Fruit fly (Drosophila melanogaster) whole organism, embryonic: Measurements from ENCODE around the gene Alg12.

Experiments used
- Adf1 ChIP-seq: fragments of 200-800 bp; sonication (Bioruptor generic); IDR thresholded peaks from 2 replicates; pipeline ENCODE4 v1.3.6; 2022; ENCODE audit warnings: missing biosample characterization, missing genetic modification characterization
- B-H2 ChIP-seq: fragments of 200-800 bp; sonication (Bioruptor generic); optimal IDR thresholded peaks from 2 replicates; lab custom pipeline; 2018; ENCODE audit warnings: missing biosample characterization, mild to moderate bottlenecking, missing genetic modification characterization
- Bteb2 ChIP-seq: fragments of 200-800 bp; sonication (Bioruptor generic); optimal IDR thresholded peaks from 2 replicates; lab custom pipeline; 2016; ENCODE audit warnings: missing biosample characterization, missing genetic modification characterization
- CG10543 ChIP-seq: fragments of 200-800 bp; sonication (Bioruptor generic); optimal IDR thresholded peaks from 3 replicates; lab custom pipeline; 2017; ENCODE audit warnings: missing biosample characterization, mild to moderate bottlenecking, missing genetic modification characterization, moderate library complexity
- CG11398 ChIP-seq: fragments of 200-800 bp; sonication (Bioruptor generic); optimal IDR thresholded peaks from 2 replicates; lab custom pipeline; 2016; ENCODE audit warnings: missing biosample characterization, missing genetic modification characterization
- CG12659 ChIP-seq: fragments of 200-800 bp; sonication (Bioruptor generic); optimal IDR thresholded peaks from 3 replicates; lab custom pipeline; 2017; ENCODE audit warnings: mild to moderate bottlenecking, missing biosample characterization, missing genetic modification reagents, missing genetic modification characterization
- CG13123 ChIP-seq: fragments of 200-800 bp; sonication (Bioruptor generic); optimal IDR thresholded peaks from 2 replicates; lab custom pipeline; 2016; ENCODE audit warnings: missing biosample characterization, missing genetic modification characterization
- CG13287 ChIP-seq: fragments of 200-800 bp; sonication (Bioruptor generic); IDR thresholded peaks from 2 replicates; pipeline ENCODE4 v1.3.6; 2022; ENCODE audit warnings: missing biosample characterization, missing genetic modification characterization; ENCODE audit not compliant: partially characterized antibody
- CG15011 ChIP-seq: fragments of 200-800 bp; sonication (Bioruptor generic); optimal IDR thresholded peaks from 3 replicates; lab custom pipeline; 2018; ENCODE audit warnings: missing biosample characterization, mild to moderate bottlenecking, missing genetic modification characterization
- CG15269 ChIP-seq: fragments of 200-800 bp; sonication (Bioruptor generic); optimal IDR thresholded peaks from 2 replicates; lab custom pipeline; 2018; ENCODE audit warnings: missing biosample characterization, mild to moderate bottlenecking, missing genetic modification characterization, moderate library complexity
- CG15514 ChIP-seq: fragments of 200-800 bp; sonication (Bioruptor generic); optimal IDR thresholded peaks from 3 replicates; lab custom pipeline; 2017; ENCODE audit warnings: missing biosample characterization, missing genetic modification characterization, mild to moderate bottlenecking, moderate library complexity, missing genetic modification reagents
- CG31441 ChIP-seq: fragments of 200-800 bp; sonication (Bioruptor generic); IDR thresholded peaks from 2 replicates; pipeline ENCODE4 v1.3.6; 2022; ENCODE audit warnings: missing biosample characterization, missing genetic modification characterization
- CG3281 ChIP-seq: fragments of 200-800 bp; sonication (Bioruptor generic); optimal IDR thresholded peaks from 3 replicates; lab custom pipeline; 2017; ENCODE audit warnings: missing biosample characterization, mild to moderate bottlenecking, missing genetic modification characterization
- CG34422 ChIP-seq: fragments of 200-800 bp; sonication (Bioruptor generic); IDR thresholded peaks from 3 replicates; pipeline ENCODE4 v1.3.6; 2022; ENCODE audit warnings: missing biosample characterization, missing genetic modification characterization
- CG3995 ChIP-seq: fragments of 200-800 bp; sonication (Bioruptor generic); optimal IDR thresholded peaks from 3 replicates; lab custom pipeline; 2016; ENCODE audit warnings: missing biosample characterization, missing genetic modification characterization
- CG4282 ChIP-seq: fragments of 200-800 bp; sonication (Bioruptor generic); optimal IDR thresholded peaks from 2 replicates; lab custom pipeline; 2016; ENCODE audit warnings: missing biosample characterization, missing genetic modification characterization
- CG43689 ChIP-seq: fragments of 200-800 bp; sonication (Bioruptor generic); IDR thresholded peaks from 2 replicates; pipeline ENCODE4 v1.3.6; 2022; ENCODE audit warnings: missing biosample characterization, missing genetic modification characterization
- CG6683 ChIP-seq: fragments of 200-800 bp; sonication (Bioruptor generic); optimal IDR thresholded peaks from 2 replicates; lab custom pipeline; 2017; ENCODE audit warnings: missing biosample characterization, mild to moderate bottlenecking, missing genetic modification characterization, missing genetic modification reagents
- CG8478 ChIP-seq: fragments of >200 bp; optimal IDR thresholded peaks from 2 replicates; lab custom pipeline; 2018
- D ChIP-seq, 2 experiments: fragments of 200-800 bp in 1 of 2; fragments of >200 bp in 1 of 2; sonication (Bioruptor generic) in 1 of 2; optimal IDR thresholded peaks; 2 replicates in 1 of 2; 3 replicates in 1 of 2; lab custom pipeline; 2017; ENCODE audit warnings: mild to moderate bottlenecking in 1 of 2, missing biosample characterization in 1 of 2, missing genetic modification characterization in 1 of 2, missing genetic modification reagents in 1 of 2
- Ets65A ChIP-seq: fragments of 200-800 bp; sonication (Bioruptor generic); peaks from one replicate; lab custom pipeline; 2016; ENCODE audit warnings: missing biosample characterization, missing genetic modification characterization
- HLH4C ChIP-seq: fragments of 200-800 bp; sonication (Bioruptor generic); IDR thresholded peaks from 3 replicates; pipeline ENCODE4 v1.3.6; 2022; ENCODE audit warnings: missing biosample characterization, missing genetic modification characterization; ENCODE audit not compliant: partially characterized antibody
- Hand ChIP-seq: fragments of 200-800 bp; sonication (Bioruptor generic); optimal IDR thresholded peaks from 2 replicates; lab custom pipeline; 2017; ENCODE audit warnings: mild to moderate bottlenecking, missing biosample characterization, missing genetic modification reagents, missing genetic modification characterization
- HmgZ ChIP-seq: fragments of 200-800 bp; sonication (Bioruptor generic); optimal IDR thresholded peaks from 2 replicates; lab custom pipeline; 2018; ENCODE audit warnings: missing biosample characterization, mild to moderate bottlenecking, missing genetic modification characterization
- Hr3 ChIP-seq: fragments of 200-800 bp; sonication (Bioruptor generic); optimal IDR thresholded peaks from 3 replicates; lab custom pipeline; 2016; ENCODE audit warnings: missing biosample characterization, missing genetic modification characterization
- Lpt ChIP-seq: fragments of >200 bp; optimal IDR thresholded peaks from 2 replicates; lab custom pipeline; 2018; ENCODE audit warnings: missing biosample characterization, missing genetic modification characterization
- MESR4 ChIP-seq: fragments of 200-800 bp; sonication (Bioruptor generic); optimal IDR thresholded peaks from 2 replicates; lab custom pipeline; 2018; ENCODE audit warnings: missing biosample characterization, mild to moderate bottlenecking, missing genetic modification characterization, moderate library complexity
- MTF-1 ChIP-seq: fragments of 200-800 bp; sonication (Bioruptor generic); optimal IDR thresholded peaks from 2 replicates; lab custom pipeline; 2018; ENCODE audit warnings: missing biosample characterization, mild to moderate bottlenecking, missing genetic modification characterization, borderline replicate concordance
- Med ChIP-seq: fragments of 200-800 bp; sonication (Bioruptor generic); peaks from one replicate; lab custom pipeline; 2016; ENCODE audit warnings: missing biosample characterization, missing genetic modification characterization, mild to moderate bottlenecking, inconsistent platforms, moderate library complexity
- Ptx1 ChIP-seq: fragments of 200-800 bp; sonication (Bioruptor generic); IDR thresholded peaks from 2 replicates; pipeline ENCODE4 v1.3.6; 2022; ENCODE audit warnings: missing biosample characterization, missing genetic modification characterization
- Ravus ChIP-seq: fragments of 200-800 bp; sonication (Bioruptor generic); IDR thresholded peaks from 2 replicates; pipeline ENCODE4 v1.3.6; 2022; ENCODE audit warnings: missing biosample characterization, missing genetic modification characterization
- amos ChIP-seq: fragments of 200-800 bp; sonication (Bioruptor generic); IDR thresholded peaks from 2 replicates; pipeline ENCODE4 v1.3.6; 2022; ENCODE audit warnings: missing biosample characterization, missing genetic modification characterization; ENCODE audit not compliant: partially characterized antibody
- caup ChIP-seq: fragments of 200-800 bp; sonication (Bioruptor generic); optimal IDR thresholded peaks from 3 replicates; lab custom pipeline; 2017; ENCODE audit warnings: missing biosample characterization, mild to moderate bottlenecking, missing genetic modification characterization, moderate library complexity; ENCODE audit not compliant: severe bottlenecking
- crol ChIP-seq: fragments of 200-800 bp; sonication (Bioruptor generic); IDR thresholded peaks from 2 replicates; pipeline ENCODE4 v1.3.6; 2022; ENCODE audit warnings: missing biosample characterization, missing genetic modification characterization
- dmrt99B ChIP-seq: fragments of 200-800 bp; sonication (Bioruptor generic); optimal IDR thresholded peaks from 2 replicates; lab custom pipeline; 2018; ENCODE audit warnings: missing biosample characterization, mild to moderate bottlenecking, missing genetic modification characterization, moderate library complexity
- esg ChIP-seq: fragments of 200-800 bp; sonication (Bioruptor generic); conservative IDR thresholded peaks from 2 replicates; pipeline ENCODE4 v1.3.6; 2022; ENCODE audit warnings: missing biosample characterization, missing genetic modification characterization
- insv ChIP-seq, 2 experiments: fragments of 200-800 bp; sonication (Bioruptor generic); optimal IDR thresholded peaks; 3 replicates each; lab custom pipeline; 2016 to 2018; ENCODE audit warnings: missing biosample characterization in 2 of 2, missing genetic modification characterization in 2 of 2
- inv ChIP-seq: fragments of 200-800 bp; sonication (Bioruptor generic); IDR thresholded peaks from 2 replicates; pipeline ENCODE4 v1.3.6; 2022; ENCODE audit warnings: missing biosample characterization, missing genetic modification characterization; ENCODE audit not compliant: partially characterized antibody
- ken ChIP-seq: fragments of 200-800 bp; sonication (Bioruptor generic); IDR thresholded peaks from 3 replicates; pipeline ENCODE4 v1.3.6; 2022; ENCODE audit warnings: missing biosample characterization, missing genetic modification characterization
- klu ChIP-seq: fragments of 200-800 bp; sonication (Bioruptor generic); IDR thresholded peaks from 2 replicates; pipeline ENCODE4 v1.3.6; 2022; ENCODE audit warnings: missing biosample characterization, missing genetic modification characterization
- knrl ChIP-seq: fragments of 200-800 bp; sonication (Bioruptor generic); IDR thresholded peaks from 3 replicates; pipeline ENCODE4 v1.3.6; 2022; ENCODE audit warnings: missing biosample characterization, missing genetic modification characterization; ENCODE audit not compliant: partially characterized antibody
- lov ChIP-seq, 2 experiments: fragments of 200-800 bp in 1 of 2; fragments of >200 bp in 1 of 2; sonication (Bioruptor generic) in 1 of 2; IDR thresholded peaks in 1 of 2; optimal IDR thresholded peaks in 1 of 2; 2 replicates in 1 of 2; 3 replicates in 1 of 2; pipeline versions ENCODE4 v1.3.6 to Lab custom; 2017 to 2022; ENCODE audit warnings: missing biosample characterization in 1 of 2, missing genetic modification characterization in 1 of 2
- onecut ChIP-seq: fragments of 200-800 bp; sonication (Bioruptor generic); IDR thresholded peaks from 2 replicates; pipeline ENCODE4 v1.3.6; 2022; ENCODE audit warnings: missing biosample characterization, missing genetic modification characterization
- pita ChIP-seq: fragments of 200-800 bp; sonication (Bioruptor generic); optimal IDR thresholded peaks from 2 replicates; lab custom pipeline; 2017; ENCODE audit warnings: missing biosample characterization, mild to moderate bottlenecking, missing genetic modification characterization
- pzg ChIP-seq: fragments of 200-800 bp; sonication (Bioruptor generic); optimal IDR thresholded peaks from 3 replicates; lab custom pipeline; 2018; ENCODE audit warnings: missing biosample characterization, mild to moderate bottlenecking, missing genetic modification characterization, moderate library complexity
- sug ChIP-seq: fragments of 200-800 bp; optimal IDR thresholded peaks from 2 replicates; lab custom pipeline; 2019; ENCODE audit warnings: missing biosample characterization, mild to moderate bottlenecking, missing genetic modification characterization, moderate library complexity
- tna ChIP-seq: fragments of 200-800 bp; sonication (Bioruptor generic); IDR thresholded peaks from 2 replicates; pipeline ENCODE4 v1.3.6; 2022; ENCODE audit warnings: missing biosample characterization, missing genetic modification characterization; ENCODE audit not compliant: partially characterized antibody

The Alg12 gene

dm6 chr3R:9784341-9785062 lies 28.2 kb downstream of the Alg12 start, which contains the start of the genes MtnA and CG8500 (continued):
- TF ChIP-seq Hand (GFP tag; lab: Kevin White, UChicago) (peak; percentile 4), knrl (peak; percentile 19; the same call in 1 of the 3 replicates), CG3995 (GFP tag; lab: Kevin White, UChicago) (no peak), MTF-1 (GFP tag; lab: Kevin White, UChicago) (peak; percentile 100), pzg (GFP tag; lab: Kevin White, UChicago) (peak; percentile 67), HLH4C (GFP tag; lab: Robert Waterston, UW) (0 out of 3 replicates have a peak, but pooled peaks have one; percentile 24), Ptx1 (GFP tag; lab: Robert Waterston, UW) (0 out of 2 replicates have a peak, but pooled peaks have one; percentile 12), CG12659 (peak; percentile 20), amos (GFP tag; lab: Robert Waterston, UW) (peak; percentile 44; the same call in 1 of the 2 replicates), esg (GFP tag; lab: Robert Waterston, UW) (no peak), tna (GFP tag; lab: Robert Waterston, UW) (peak; percentile 19; the same call in 1 of the 2 replicates), pita (GFP tag; lab: Kevin White, UChicago) (peak; percentile 54), CG3281 (peak; percentile 8), Bteb2 (GFP tag; lab: Kevin White, UChicago) (no peak), Hr3 (GFP tag; lab: Kevin White, UChicago) (no peak), dmrt99B (tag; lab: Kevin White, UChicago) (no peak), inv (peak; percentile 28; the same call in 1 of the 2 replicates), onecut (GFP tag; lab: Robert Waterston, UW) (peak; percentile 87), CG13123 (GFP tag; lab: Kevin White, UChicago) (no peak), CG8478 (lab: Kevin White, UChicago) (no peak), Ets65A (GFP tag; lab: Kevin White, UChicago) (peak; percentile 77), sug (peak; percentile 40), CG31441 (no peak), caup (GFP tag; lab: Kevin White, UChicago) (peak; percentile 13), CG34422 (GFP tag; lab: Robert Waterston, UW) (peak; percentile 75; the same call in 2 of the 3 replicates), CG6683 (peak; percentile 11), CG4282 (GFP tag; lab: Kevin White, UChicago) (no peak), D (optimal IDR thresholded peaks at IDR 0.05; lab: Kevin White, UChicago) (no peak), D (GFP tag; optimal IDR thresholded peaks at IDR 0.05; lab: Kevin White, UChicago) (no peak), B-H2 (GFP tag; lab: Kevin White, UChicago) (peak; percentile 15), CG13287 (peak; percentile 51), Adf1 (GFP tag; lab: Robert Waterston, UW) (peak; percentile 45; the same call in 1 of the 2 replicates), insv (GFP tag; optimal IDR thresholded peaks at IDR 0.05; lab: Kevin White, UChicago) (no peak), Ravus (GFP tag; lab: Robert Waterston, UW) (no peak), CG15514 (GFP tag; lab: Kevin White, UChicago) (peak; percentile 96), CG43689 (GFP tag; lab: Robert Waterston, UW) (no peak), lov (optimal IDR thresholded peaks at IDR 0.05; lab: Kevin White, UChicago) (no peak), lov (GFP tag; IDR thresholded peaks at IDR 0.05; lab: Robert Waterston, UW) (0 out of 3 replicates have a peak, but pooled peaks have one; percentile 19), klu (GFP tag; lab: Robert Waterston, UW) (no peak), CG10543 (peak; percentile 37), Med (peak; percentile 81), MESR4 (GFP tag; lab: Kevin White, UChicago) (peak; percentile 23), CG15011 (GFP tag; lab: Kevin White, UChicago) (no peak), Lpt (GFP tag; lab: Kevin White, UChicago) (no peak), ken (0 out of 3 replicates have a peak, but pooled peaks have one; percentile 31), crol (GFP tag; lab: Robert Waterston, UW) (peak; percentile 93), CG11398 (GFP tag; lab: Kevin White, UChicago) (no peak), HmgZ (tag; lab: Kevin White, UChicago) (peak; percentile 87), CG15269 (no peak)
